Fruit fly (Drosophila melanogaster) whole organism, embryonic: ENCODE data around the gene CG13108.

Experiments used
- Atf3 ChIP-seq: fragments of 200-800 bp; sonication (Bioruptor generic); optimal IDR thresholded peaks from 3 replicates; lab custom pipeline; 2016; ENCODE audit warnings: missing biosample characterization, missing genetic modification characterization
- CG10366 ChIP-seq: fragments of 200-800 bp; sonication (Bioruptor generic); IDR thresholded peaks from 2 replicates; pipeline ENCODE4 v1.3.6; 2022; ENCODE audit warnings: missing biosample characterization, missing genetic modification characterization
- CG10431 ChIP-seq: fragments of 200-800 bp; sonication (Bioruptor generic); optimal IDR thresholded peaks from 3 replicates; lab custom pipeline; 2018; ENCODE audit warnings: missing biosample characterization, mild to moderate bottlenecking, missing genetic modification characterization
- CG11398 ChIP-seq: fragments of 200-800 bp; sonication (Bioruptor generic); optimal IDR thresholded peaks from 2 replicates; lab custom pipeline; 2016; ENCODE audit warnings: missing biosample characterization, missing genetic modification characterization
- CG11504 ChIP-seq: fragments of 200-800 bp; sonication (Bioruptor generic); optimal IDR thresholded peaks from 3 replicates; lab custom pipeline; 2019; ENCODE audit warnings: missing biosample characterization, mild to moderate bottlenecking, missing genetic modification characterization, moderate library complexity
- CG11560 ChIP-seq: fragments of 200-800 bp; sonication (Bioruptor generic); IDR thresholded peaks from 3 replicates; pipeline ENCODE4 v1.3.6; 2022; ENCODE audit warnings: missing biosample characterization, missing genetic modification characterization
- CG11696 ChIP-seq: fragments of 200-800 bp; sonication (Bioruptor generic); IDR thresholded peaks from 2 replicates; pipeline ENCODE4 v1.3.6; 2022; ENCODE audit warnings: missing biosample characterization, missing genetic modification characterization
- CG12219 ChIP-seq: fragments of 200-800 bp; sonication (Bioruptor generic); optimal IDR thresholded peaks from 3 replicates; lab custom pipeline; 2018; ENCODE audit warnings: missing biosample characterization, mild to moderate bottlenecking, missing genetic modification characterization
- CG13123 ChIP-seq: fragments of 200-800 bp; sonication (Bioruptor generic); optimal IDR thresholded peaks from 2 replicates; lab custom pipeline; 2016; ENCODE audit warnings: missing biosample characterization, missing genetic modification characterization
- CG1647 ChIP-seq: fragments of 200-800 bp; sonication (Bioruptor generic); optimal IDR thresholded peaks from 3 replicates; lab custom pipeline; 2016; ENCODE audit warnings: missing biosample characterization, missing genetic modification characterization
- CG17385 ChIP-seq: fragments of 200-800 bp; sonication (Bioruptor generic); optimal IDR thresholded peaks from 3 replicates; lab custom pipeline; 2018; ENCODE audit warnings: missing biosample characterization, mild to moderate bottlenecking, missing genetic modification characterization
- CG17829 ChIP-seq: fragments of 200-800 bp; optimal IDR thresholded peaks from 2 replicates; lab custom pipeline; 2019; ENCODE audit warnings: missing biosample characterization, mild to moderate bottlenecking, missing genetic modification characterization, moderate library complexity
- CG3065 ChIP-seq: fragments of 200-800 bp; sonication (Bioruptor generic); optimal IDR thresholded peaks from 2 replicates; lab custom pipeline; 2016; ENCODE audit warnings: missing biosample characterization, missing genetic modification characterization
- CG4328 ChIP-seq: fragments of 200-800 bp; sonication (Bioruptor generic); optimal IDR thresholded peaks from 3 replicates; lab custom pipeline; 2017; ENCODE audit warnings: missing biosample characterization, missing genetic modification reagents, missing genetic modification characterization
- CG5245 ChIP-seq: fragments of 200-800 bp; sonication (Bioruptor generic); optimal IDR thresholded peaks from 3 replicates; lab custom pipeline; 2016; ENCODE audit warnings: missing biosample characterization, missing genetic modification characterization
- CG6654 ChIP-seq: fragments of 200-800 bp; sonication (Bioruptor generic); optimal IDR thresholded peaks from 2 replicates; lab custom pipeline; 2017; ENCODE audit warnings: missing biosample characterization, mild to moderate bottlenecking, missing genetic modification characterization
- CG7963 ChIP-seq: fragments of 200-800 bp; sonication (Bioruptor generic); IDR thresholded peaks from 3 replicates; pipeline ENCODE4 v1.3.6; 2022; ENCODE audit warnings: missing biosample characterization, missing genetic modification characterization; ENCODE audit not compliant: partially characterized antibody
- Dek ChIP-seq: fragments of 200-800 bp; sonication (Bioruptor generic); optimal IDR thresholded peaks from 3 replicates; lab custom pipeline; 2019; ENCODE audit warnings: missing biosample characterization, mild to moderate bottlenecking, missing genetic modification characterization, moderate library complexity
- Dp ChIP-seq: fragments of 200-800 bp; sonication (Bioruptor generic); optimal IDR thresholded peaks from 2 replicates; lab custom pipeline; 2018; ENCODE audit warnings: missing biosample characterization, mild to moderate bottlenecking, missing genetic modification characterization, moderate library complexity
- Drgx ChIP-seq: fragments of 200-800 bp; sonication (Bioruptor generic); IDR thresholded peaks from 2 replicates; pipeline ENCODE4 v1.3.6; 2022; ENCODE audit warnings: missing biosample characterization, missing genetic modification characterization
- Elba2 ChIP-seq: fragments of 200-800 bp; sonication (Bioruptor generic); optimal IDR thresholded peaks from 3 replicates; lab custom pipeline; 2016; ENCODE audit warnings: missing biosample characterization, missing genetic modification characterization
- Fer1 ChIP-seq: fragments of 200-800 bp; sonication (Bioruptor generic); optimal IDR thresholded peaks from 2 replicates; lab custom pipeline; 2017; ENCODE audit warnings: missing biosample characterization, mild to moderate bottlenecking, missing genetic modification characterization
- GATAe ChIP-seq: fragments of 200-800 bp; sonication (Bioruptor generic); conservative IDR thresholded peaks from 2 replicates; pipeline ENCODE4 v1.3.6; 2022; ENCODE audit warnings: missing biosample characterization, missing genetic modification characterization
- Hr39 ChIP-seq: fragments of >200 bp; optimal IDR thresholded peaks from 2 replicates; lab custom pipeline; 2017
- Hr51 ChIP-seq, 2 experiments: fragments of 200-800 bp; sonication (Bioruptor generic); optimal IDR thresholded peaks; 2 replicates in 1 of 2; 3 replicates in 1 of 2; lab custom pipeline; 2016 to 2018; ENCODE audit warnings: missing biosample characterization in 2 of 2, missing genetic modification characterization in 2 of 2, mild to moderate bottlenecking in 1 of 2, moderate library complexity in 1 of 2
- Hr78 ChIP-seq, 2 experiments: fragments of 200-800 bp in 1 of 2; fragments of >200 bp in 1 of 2; sonication (Bioruptor generic) in 1 of 2; optimal IDR thresholded peaks; 2 replicates each; lab custom pipeline; 2017 to 2019; ENCODE audit warnings: missing biosample characterization in 2 of 2, missing genetic modification characterization in 2 of 2, mild to moderate bottlenecking in 1 of 2, moderate library complexity in 1 of 2
- Lim3 ChIP-seq: fragments of 200-800 bp; sonication (Bioruptor generic); IDR thresholded peaks from 2 replicates; pipeline ENCODE4 v1.3.6; 2022; ENCODE audit warnings: missing biosample characterization, missing genetic modification characterization
- Med ChIP-seq: fragments of 200-800 bp; sonication (Bioruptor generic); peaks from one replicate; lab custom pipeline; 2016; ENCODE audit warnings: missing biosample characterization, missing genetic modification characterization, mild to moderate bottlenecking, inconsistent platforms, moderate library complexity
- Nf-YC ChIP-seq: fragments of 200-800 bp; optimal IDR thresholded peaks from 3 replicates; lab custom pipeline; 2019; ENCODE audit warnings: missing biosample characterization, mild to moderate bottlenecking, missing genetic modification characterization, moderate library complexity
- Ptx1 ChIP-seq: fragments of 200-800 bp; sonication (Bioruptor generic); IDR thresholded peaks from 2 replicates; pipeline ENCODE4 v1.3.6; 2022; ENCODE audit warnings: missing biosample characterization, missing genetic modification characterization
- Rfx ChIP-seq: fragments of 200-800 bp; sonication (Bioruptor generic); IDR thresholded peaks from 2 replicates; pipeline ENCODE4 v1.3.6; 2022; ENCODE audit warnings: missing biosample characterization, missing genetic modification characterization
- Sry-δ ChIP-seq: fragments of 200-800 bp; sonication (Bioruptor generic); optimal IDR thresholded peaks from 2 replicates; lab custom pipeline; 2016; ENCODE audit warnings: missing biosample characterization, missing genetic modification characterization
- amos ChIP-seq: fragments of 200-800 bp; sonication (Bioruptor generic); IDR thresholded peaks from 2 replicates; pipeline ENCODE4 v1.3.6; 2022; ENCODE audit warnings: missing biosample characterization, missing genetic modification characterization; ENCODE audit not compliant: partially characterized antibody
- ato ChIP-seq: fragments of 200-800 bp; sonication (Bioruptor generic); IDR thresholded peaks from 2 replicates; pipeline ENCODE4 v1.3.6; 2022; ENCODE audit warnings: missing biosample characterization, missing genetic modification characterization; ENCODE audit not compliant: partially characterized antibody
- caup ChIP-seq: fragments of 200-800 bp; sonication (Bioruptor generic); optimal IDR thresholded peaks from 3 replicates; lab custom pipeline; 2017; ENCODE audit warnings: missing biosample characterization, mild to moderate bottlenecking, missing genetic modification characterization, moderate library complexity; ENCODE audit not compliant: severe bottlenecking
- chm ChIP-seq: fragments of 200-800 bp; sonication (Bioruptor generic); IDR thresholded peaks from 2 replicates; pipeline ENCODE4 v1.3.6; 2022; ENCODE audit warnings: missing biosample characterization, missing genetic modification characterization
- crc ChIP-seq: fragments of 200-800 bp; sonication (Bioruptor generic); optimal IDR thresholded peaks from 2 replicates; lab custom pipeline; 2016; ENCODE audit warnings: missing biosample characterization, missing genetic modification characterization
- fru ChIP-seq: fragments of >200 bp; optimal IDR thresholded peaks from 2 replicates; lab custom pipeline; 2017
- gcm2 ChIP-seq: fragments of 200-800 bp; sonication (Bioruptor generic); optimal IDR thresholded peaks from 2 replicates; lab custom pipeline; 2016; ENCODE audit warnings: missing biosample characterization, missing genetic modification characterization
- ind ChIP-seq: fragments of 200-800 bp; sonication (Bioruptor generic); optimal IDR thresholded peaks from 3 replicates; lab custom pipeline; 2016; ENCODE audit warnings: missing biosample characterization, missing genetic modification characterization
- jing ChIP-seq: fragments of 200-800 bp; sonication (Bioruptor generic); optimal IDR thresholded peaks from 2 replicates; lab custom pipeline; 2018; ENCODE audit warnings: missing biosample characterization, mild to moderate bottlenecking, missing genetic modification characterization
- kni ChIP-seq: fragments of 200-800 bp; sonication (Bioruptor generic); optimal IDR thresholded peaks from 3 replicates; lab custom pipeline; 2017; ENCODE audit warnings: mild to moderate bottlenecking, missing biosample characterization, missing genetic modification reagents, missing genetic modification characterization
- lola ChIP-seq, 3 experiments: fragments of >200 bp in 2 of 3; fragments of 200-800 bp in 1 of 3; sonication (Bioruptor generic) in 1 of 3; optimal IDR thresholded peaks; 2 replicates each; lab custom pipeline; 2017 to 2019; ENCODE audit warnings: missing biosample characterization in 3 of 3, missing genetic modification characterization in 3 of 3, mild to moderate bottlenecking in 1 of 3, moderate library complexity in 1 of 3
- nerfin-2 ChIP-seq: fragments of 200-800 bp; sonication (Bioruptor generic); IDR thresholded peaks from 2 replicates; pipeline ENCODE4 v1.3.6; 2022; ENCODE audit warnings: missing biosample characterization, missing genetic modification characterization; ENCODE audit not compliant: partially characterized antibody
- ro ChIP-seq: fragments of 200-800 bp; sonication (Bioruptor generic); IDR thresholded peaks from 2 replicates; pipeline ENCODE4 v1.3.6; 2022; ENCODE audit warnings: missing biosample characterization, missing genetic modification characterization
- sens ChIP-seq: fragments of 200-800 bp; sonication (Bioruptor generic); peaks from one replicate; lab custom pipeline; 2016; ENCODE audit warnings: missing biosample characterization, missing genetic modification characterization
- slbo ChIP-seq: fragments of 200-800 bp; sonication (Bioruptor generic); IDR thresholded peaks from 2 replicates; pipeline ENCODE4 v1.3.6; 2022; ENCODE audit warnings: missing biosample characterization, missing genetic modification characterization
- sr ChIP-seq: fragments of 200-800 bp; sonication (Bioruptor generic); IDR thresholded peaks from 3 replicates; pipeline ENCODE4 v1.3.6; 2022; ENCODE audit warnings: missing biosample characterization, missing genetic modification characterization
- tgo ChIP-seq: fragments of 200-800 bp; sonication (Bioruptor generic); IDR thresholded peaks from 3 replicates; pipeline ENCODE4 v1.3.6; 2022; ENCODE audit warnings: missing biosample characterization, missing genetic modification characterization

CG13108 gene

DNA sequence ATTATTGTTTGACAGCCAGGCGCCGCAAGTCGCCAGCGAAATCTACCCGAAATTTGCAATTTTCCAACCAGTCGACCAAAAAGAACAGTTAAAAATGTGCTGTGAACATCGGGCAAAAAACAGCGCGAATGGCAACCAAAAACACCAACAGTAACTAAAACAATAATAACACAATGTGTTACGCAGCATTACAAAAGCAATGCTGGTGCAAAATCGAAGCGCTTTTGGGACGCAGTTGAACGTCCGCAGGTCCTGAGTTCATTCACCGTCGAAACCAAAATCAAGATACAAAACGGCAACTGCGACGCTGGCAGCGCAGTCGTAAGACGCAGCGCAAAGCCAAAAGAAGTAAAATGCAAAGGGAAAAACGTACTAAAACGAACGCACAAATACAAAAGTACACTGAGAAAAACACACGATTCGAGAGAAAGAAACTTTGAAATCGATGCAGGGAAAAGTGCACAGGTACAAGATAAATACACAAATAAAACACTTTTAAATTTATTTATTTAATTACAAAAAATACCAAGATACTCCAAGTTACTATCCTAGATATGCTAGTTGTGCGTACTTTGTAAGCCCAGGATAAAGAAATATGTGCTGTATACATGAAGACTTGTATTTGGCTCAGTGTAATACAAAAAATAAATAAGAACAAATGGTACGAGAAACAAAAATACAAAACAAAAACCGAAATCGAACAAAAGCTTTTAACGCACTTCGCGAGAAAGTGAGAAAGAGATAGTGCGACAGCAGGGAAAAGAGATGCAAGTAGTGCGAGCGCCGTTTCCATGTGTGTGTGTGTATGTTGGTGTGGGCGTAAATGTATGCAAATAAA, 47.0 kb downstream of the CG13108 start (continued):
- TF ChIP-seq CG17829 (tag; lab: Kevin White, UChicago) = peak; percentile 61
- TF ChIP-seq chm (GFP tag; lab: Robert Waterston, UW) = no peak
- no peak for TF ChIP-seq slbo (GFP tag; lab: Robert Waterston, UW)
- TF ChIP-seq tgo (GFP tag; lab: Robert Waterston, UW) = peak; percentile 75; the same call in 2 of the 3 replicates
- TF ChIP-seq Rfx (GFP tag; lab: Robert Waterston, UW) = peak; percentile 53; the same call in 1 of the 2 replicates
- TF ChIP-seq CG11560 (tag; lab: Robert Waterston, UW) = 0 out of 3 replicates have a peak, but pooled peaks have one; percentile 33
- TF ChIP-seq caup (GFP tag; lab: Kevin White, UChicago) = peak; percentile 1
- TF ChIP-seq ro = no peak
- no peak for TF ChIP-seq kni (GFP tag; lab: Kevin White, UChicago)
- no peak for TF ChIP-seq amos (GFP tag; lab: Robert Waterston, UW)
- TF ChIP-seq Dp (GFP tag; lab: Kevin White, UChicago) = no peak
- peak in 1 of 2 experiments; percentile 73 for TF ChIP-seq Hr51 (GFP tag; optimal IDR thresholded peaks at IDR 0.05; lab: Kevin White, UChicago)
- TF ChIP-seq sens (GFP tag; lab: Kevin White, UChicago) = peak; percentile 67
- peak; percentile 65; the same call in 1 of the 3 replicates for TF ChIP-seq sr (GFP tag; lab: Robert Waterston, UW)
- TF ChIP-seq ato (GFP tag; lab: Robert Waterston, UW) = no peak
- TF ChIP-seq Elba2 (GFP tag; lab: Kevin White, UChicago) = no peak
- TF ChIP-seq Fer1 (GFP tag; lab: Kevin White, UChicago) = peak; percentile 75
- peak; percentile 78 for TF ChIP-seq Ptx1 (GFP tag; lab: Robert Waterston, UW)
- TF ChIP-seq CG13123 (GFP tag; lab: Kevin White, UChicago) = no peak
- TF ChIP-seq CG6654 (GFP tag; lab: Kevin White, UChicago) = no peak
- no peak for TF ChIP-seq CG10366 (GFP tag; lab: Robert Waterston, UW)
- no peak for TF ChIP-seq CG11398 (GFP tag; lab: Kevin White, UChicago)
- TF ChIP-seq Hr78 (GFP tag; optimal IDR thresholded peaks at IDR 0.05; lab: Kevin White, UChicago) = peak in 1 of 2 experiments; percentile 25
- TF ChIP-seq fru (lab: Kevin White, UChicago) = no peak
- peak; percentile 81 for TF ChIP-seq Med
- TF ChIP-seq crc (GFP tag; lab: Kevin White, UChicago) = no peak
- TF ChIP-seq CG10431 (GFP tag; lab: Kevin White, UChicago) = no peak
- TF ChIP-seq Drgx (GFP tag; lab: Robert Waterston, UW) = peak; percentile 81
- no peak for TF ChIP-seq Sry-δ (GFP tag; lab: Kevin White, UChicago)
- peak; percentile 33 for TF ChIP-seq ind
- TF ChIP-seq Dek = peak; percentile 40
- no peak for TF ChIP-seq GATAe
- no peak for TF ChIP-seq Atf3 (GFP tag; lab: Kevin White, UChicago)
- peak; percentile 13 for TF ChIP-seq CG4328
- no peak for TF ChIP-seq CG7963 (GFP tag; lab: Robert Waterston, UW)
- no peak for TF ChIP-seq jing (GFP tag; lab: Kevin White, UChicago)
- no peak for TF ChIP-seq Hr39
- peak; percentile 49 for TF ChIP-seq CG12219 (GFP tag; lab: Kevin White, UChicago)
- TF ChIP-seq CG11696 (GFP tag; lab: Robert Waterston, UW) = 0 out of 2 replicates have a peak, but pooled peaks have one; percentile 11
- TF ChIP-seq CG11504 = peak; percentile 81
- TF ChIP-seq nerfin-2 (GFP tag; lab: Robert Waterston, UW) = no peak
- TF ChIP-seq CG3065 (GFP tag; lab: Kevin White, UChicago) = peak; percentile 8
- no peak for TF ChIP-seq Lim3
- TF ChIP-seq lola (GFP tag; optimal IDR thresholded peaks at IDR 0.05; lab: Kevin White, UChicago) = peak in 1 of 3 experiments; percentile 45
- TF ChIP-seq gcm2 (GFP tag; lab: Kevin White, UChicago) = no peak
- TF ChIP-seq CG5245 (GFP tag; lab: Kevin White, UChicago) = peak; percentile 8
- peak; percentile 37 for TF ChIP-seq Nf-YC (tag; lab: Kevin White, UChicago)
- TF ChIP-seq CG17385 (GFP tag; lab: Kevin White, UChicago) = peak; percentile 42
- TF ChIP-seq CG1647 (GFP tag; lab: Kevin White, UChicago) = peak; percentile 38
